Worm (Caenorhabditis elegans) whole organism, early embryonic: Measurements from ENCODE around the gene K08E3.2.
"Not testable (repeated sequence)": the region's sequence is repeated elsewhere in the genome, so short reads cannot be mapped to it uniquely, and the experiment has no call there.

Experiments used
- B0310.2 ChIP-seq: sonication (generic microtip); optimal IDR thresholded peaks from 2 replicates; lab custom pipeline; 2016; ENCODE audit warnings: mild to moderate bottlenecking, missing genetic modification characterization, missing compliant biosample characterization
- F13C5.2 ChIP-seq: sonication (generic microtip); optimal IDR thresholded peaks from 2 replicates; lab custom pipeline; 2017; ENCODE audit warnings: mild to moderate bottlenecking, missing genetic modification characterization, inconsistent platforms, missing compliant biosample characterization
- aly-1 ChIP-seq: sonication (generic microtip); optimal IDR thresholded peaks from 2 replicates; lab custom pipeline; 2016; ENCODE audit warnings: missing genetic modification characterization, missing compliant biosample characterization
- ama-1 ChIP-seq: fragments of 150-350 bp; optimal IDR thresholded peaks from 2 replicates; lab custom pipeline; 2014
- ceh-13 ChIP-seq: fragments of 200-800 bp; sonication (Bioruptor generic); optimal IDR thresholded peaks from 2 replicates; lab custom pipeline; 2018; ENCODE audit warnings: mild to moderate bottlenecking, missing genetic modification characterization, missing compliant biosample characterization
- ceh-36 ChIP-seq: sonication (generic microtip); optimal IDR thresholded peaks from 2 replicates; lab custom pipeline; 2016; ENCODE audit warnings: missing genetic modification characterization, inconsistent platforms, missing compliant biosample characterization
- ets-7 ChIP-seq: sonication (generic microtip); optimal IDR thresholded peaks from 2 replicates; lab custom pipeline; 2016; ENCODE audit warnings: missing genotype, missing genetic modification characterization, missing compliant biosample characterization
- flt-1 ChIP-seq: fragments of 200-800 bp; sonication (Bioruptor generic); IDR thresholded peaks from 2 replicates; pipeline ENCODE4 v1.3.6; 2022; ENCODE audit warnings: missing genetic modification characterization, missing compliant biosample characterization
- hmbx-1 ChIP-seq: sonication (generic microtip); optimal IDR thresholded peaks from 2 replicates; lab custom pipeline; 2016; ENCODE audit warnings: mild to moderate bottlenecking, missing genetic modification characterization, missing compliant biosample characterization
- hmg-4 ChIP-seq: fragments of 200-800 bp; sonication (Bioruptor generic); optimal IDR thresholded peaks from 2 replicates; lab custom pipeline; 2018; ENCODE audit warnings: mild to moderate bottlenecking, missing genetic modification characterization, missing compliant biosample characterization
- hnd-1 ChIP-seq: sonication (generic microtip); optimal IDR thresholded peaks from 2 replicates; lab custom pipeline; 2016; ENCODE audit warnings: missing genetic modification characterization, missing compliant biosample characterization
- pes-1 ChIP-seq: fragments of 200-800 bp; sonication (Bioruptor generic); IDR thresholded peaks from 2 replicates; pipeline ENCODE4 v1.3.6; 2022; ENCODE audit warnings: missing genetic modification reagents, missing genetic modification characterization, missing compliant biosample characterization
- scrt-1 ChIP-seq: fragments of 200-800 bp; sonication (Bioruptor generic); IDR thresholded peaks from 2 replicates; pipeline ENCODE4 v1.3.6; 2022; ENCODE audit warnings: missing genetic modification characterization, missing compliant biosample characterization
- sea-1 ChIP-seq: fragments of 200-800 bp; sonication (Bioruptor generic); conservative IDR thresholded peaks from 2 replicates; pipeline ENCODE4 v1.3.6; 2022; ENCODE audit warnings: missing genetic modification characterization, missing compliant biosample characterization
- tbx-11 ChIP-seq: fragments of 200-800 bp; sonication (Bioruptor generic); IDR thresholded peaks from 2 replicates; pipeline ENCODE4 v1.3.6; 2022; ENCODE audit warnings: missing genetic modification characterization, missing compliant biosample characterization
- tbx-37 ChIP-seq: fragments of 200-800 bp; sonication (Bioruptor generic); conservative IDR thresholded peaks from 2 replicates; pipeline ENCODE4 v1.3.6; 2022; ENCODE audit warnings: missing genetic modification reagents, missing genetic modification characterization, missing compliant biosample characterization
- tra-4 ChIP-seq: sonication (generic microtip); optimal IDR thresholded peaks from 2 replicates; lab custom pipeline; 2017; ENCODE audit warnings: missing genetic modification characterization, missing compliant biosample characterization

The K08E3.2 gene

ce11 chrIII:13751144-13751543, 2.7 kb upstream of the K08E3.2 start, which contains the start of gene mlc-7:
mlc-7 (plus strand) TSS chrIII:13751444.
- TF ChIP-seq tra-4 (tag; lab: Kevin White, UChicago); F13C5.2 (tag; lab: Kevin White, UChicago); scrt-1: not testable (repeated sequence)

- TF ChIP-seq ceh-36 (tag; lab: Kevin White, UChicago) (no peak), hmbx-1 (no peak), ama-1 (no peak)
Measured at ce11 chrIII:13743922-13744321, 4.6 kb downstream of the K08E3.2 start, which contains the start of gene tyr-2. tyr-2 (plus strand) TSS chrIII:13744222.

ce11 chrIII:13742028-13742427, 6.5 kb downstream of the K08E3.2 start:
- no peak for TF ChIP-seq F13C5.2 (tag; lab: Kevin White, UChicago)
- TF ChIP-seq tbx-37 (GFP tag; lab: Robert Waterston, UW), result no peak
- TF ChIP-seq aly-1 (tag; lab: Kevin White, UChicago), result no peak
- no peak for TF ChIP-seq ama-1

ce11 chrIII:13741410-13741809, 7.1 kb downstream of the K08E3.2 start:
- no peak for TF ChIP-seq ets-7
- TF ChIP-seq ceh-36 (tag; lab: Kevin White, UChicago), result no peak
- TF ChIP-seq tbx-37 (GFP tag; lab: Robert Waterston, UW), result no peak
- no peak for TF ChIP-seq pes-1
- TF ChIP-seq scrt-1, result no peak
- no peak for TF ChIP-seq ama-1
- no peak for TF ChIP-seq F13C5.2 (tag; lab: Kevin White, UChicago)
- no peak for TF ChIP-seq sea-1 (GFP tag; lab: Robert Waterston, UW)
- TF ChIP-seq aly-1 (tag; lab: Kevin White, UChicago), result no peak
- no peak for TF ChIP-seq B0310.2 (tag; lab: Kevin White, UChicago)
- no peak for TF ChIP-seq hmg-4 (GFP tag; lab: Kevin White, UChicago)
- no peak for TF ChIP-seq ceh-13
- TF ChIP-seq hnd-1 (tag; lab: Kevin White, UChicago), result no peak
- no peak for TF ChIP-seq tra-4 (tag; lab: Kevin White, UChicago)
- no peak for TF ChIP-seq hmbx-1
- no peak for TF ChIP-seq tbx-11 (GFP tag; lab: Robert Waterston, UW)
- no peak for TF ChIP-seq flt-1 (GFP tag; lab: Robert Waterston, UW)

ce11 chrIII:13735008-13735407, 13.5 kb downstream of the K08E3.2 start, which contains the start of gene W06F12.3:
W06F12.3 (plus strand) TSS chrIII:13735030.
- TF ChIP-seq hmg-4 (GFP tag; lab: Kevin White, UChicago) (no peak), ets-7 (no peak), tbx-11 (GFP tag; lab: Robert Waterston, UW) (no peak)

- no peak for TF ChIP-seq tbx-37 (GFP tag; lab: Robert Waterston, UW)
- no peak for TF ChIP-seq tbx-11 (GFP tag; lab: Robert Waterston, UW)
- no peak for TF ChIP-seq scrt-1
Measured at ce11 chrIII:13733833-13734232, 14.7 kb downstream of the K08E3.2 start.

- no peak for TF ChIP-seq flt-1 (GFP tag; lab: Robert Waterston, UW)
- TF ChIP-seq ceh-36 (tag; lab: Kevin White, UChicago), result no peak
- no peak for TF ChIP-seq aly-1 (tag; lab: Kevin White, UChicago)
- no peak for TF ChIP-seq pes-1
- TF ChIP-seq tra-4 (tag; lab: Kevin White, UChicago), result no peak
- TF ChIP-seq sea-1 (GFP tag; lab: Robert Waterston, UW), result no peak
- TF ChIP-seq B0310.2 (tag; lab: Kevin White, UChicago), result no peak
- TF ChIP-seq F13C5.2 (tag; lab: Kevin White, UChicago), result no peak
- no peak for TF ChIP-seq hmbx-1
Measured at ce11 chrIII:13732665-13733064, 15.8 kb downstream of the K08E3.2 start.

- TF ChIP-seq tra-4 (tag; lab: Kevin White, UChicago) (no peak), B0310.2 (tag; lab: Kevin White, UChicago) (no peak)
Measured at ce11 chrIII:13731589-13731988, 16.9 kb downstream of the K08E3.2 start, which contains the start of gene W06F12.2. W06F12.2 (minus strand) TSS chrIII:13731689.

- TF ChIP-seq F13C5.2 (tag; lab: Kevin White, UChicago), result no peak
- no peak for TF ChIP-seq tbx-37 (GFP tag; lab: Robert Waterston, UW)
- TF ChIP-seq tra-4 (tag; lab: Kevin White, UChicago), result no peak
Measured at ce11 chrIII:13729760-13730159, 18.7 kb downstream of the K08E3.2 start.
